Worm (Caenorhabditis elegans): ENCODE results near the gene ifet-1.
A peak's percentile ranks its signal among the peaks of the same experiment; 100 is the strongest.

The ifet-1 gene

ce11 chrIII:4498938-4499337, 24.0 kb upstream of the ifet-1 start, which contains the start of the genes C07G2.5 and atf-7:
Gene C07G2.5 (minus strand): TSS chrIII:4499038.
Gene atf-7 (minus strand): TSS chrIII:4499045.
- peak; percentile 85 for TF ChIP-seq ama-1 (optimal IDR thresholded peaks at IDR 0.05)
- TF ChIP-seq vab-7 (GFP tag; IDR thresholded peaks at IDR 0.05) = no peak

ce11 chrIII:4496085-4496484, 21.1 kb upstream of the ifet-1 start:
- TF ChIP-seq nhr-77 (tag; optimal IDR thresholded peaks at IDR 0.05) (peak; percentile 55), tag-97 (GFP tag; IDR thresholded peaks at IDR 0.05) (no peak), zip-11 (GFP tag; IDR thresholded peaks at IDR 0.05) (no peak), dmd-9 (GFP tag; IDR thresholded peaks at IDR 0.05) (no peak), spr-1 (tag; optimal IDR thresholded peaks at IDR 0.05) (no peak), zfp-2 (tag; optimal IDR thresholded peaks at IDR 0.05) (no peak), jun-1 (tag; optimal IDR thresholded peaks at IDR 0.05) (no peak), nhr-10 (tag; optimal IDR thresholded peaks at IDR 0.05) (no peak), ceh-82 (tag; optimal IDR thresholded peaks at IDR 0.05) (no peak), ceh-62 (tag; optimal IDR thresholded peaks at IDR 0.05) (no peak), ceh-32 (tag; optimal IDR thresholded peaks at IDR 0.05; ENCODE audit: poor library complexity) (no peak), ceh-20 (GFP tag; IDR thresholded peaks at IDR 0.05) (0 out of 2 replicates have a peak, but pooled peaks have one; percentile 54), unc-62 (GFP tag; optimal IDR thresholded peaks at IDR 0.05 in 1 of 2) (no peak), unc-62 (tag; optimal IDR thresholded peaks at IDR 0.05) (no peak), T26A8.4 (GFP tag; IDR thresholded peaks at IDR 0.05) (no peak), dmd-8 (GFP tag; IDR thresholded peaks at IDR 0.05) (no peak), lin-15B (tag; optimal IDR thresholded peaks at IDR 0.05) (no peak), lin-29 (GFP tag; IDR thresholded peaks at IDR 0.05) (no peak), ama-1 (optimal IDR thresholded peaks at IDR 0.05) (peak; percentile 61), madf-9 (GFP tag; conservative IDR thresholded peaks at IDR 0.05) (no peak), Y5F2A.4 (GFP tag; optimal IDR thresholded peaks at IDR 0.05) (no peak), dpl-1 (GFP tag; optimal IDR thresholded peaks at IDR 0.05) (no peak), sdz-12 (GFP tag; optimal IDR thresholded peaks at IDR 0.05) (no peak), daf-8 (GFP tag; IDR thresholded peaks at IDR 0.05) (no peak), attf-4 (tag; optimal IDR thresholded peaks at IDR 0.05) (no peak), nhr-48 (tag; optimal IDR thresholded peaks at IDR 0.05) (peak; percentile 88), nhr-76 (tag; optimal IDR thresholded peaks at IDR 0.05) (no peak), arid-1 (GFP tag; conservative IDR thresholded peaks at IDR 0.05) (no peak), tra-1 (GFP tag; IDR thresholded peaks at IDR 0.05) (peak; percentile 61; the same call in 1 of the 2 replicates), lir-3 (tag; optimal IDR thresholded peaks at IDR 0.05) (no peak), daf-12 (tag; optimal IDR thresholded peaks at IDR 0.05) (no peak), nhr-25 (tag; optimal IDR thresholded peaks at IDR 0.05; ENCODE audit: borderline replicate concordance, insufficient read depth) (no peak), ztf-7 (tag; optimal IDR thresholded peaks at IDR 0.05) (peak; percentile 2), mep-1 (tag; optimal IDR thresholded peaks at IDR 0.05) (peak; percentile 58), mdt-29 (GFP tag; IDR thresholded peaks at IDR 0.05) (no peak), php-3 (GFP tag; IDR thresholded peaks at IDR 0.05) (peak; percentile 80; the same call in 1 of the 2 replicates), skn-1 (tag; optimal IDR thresholded peaks at IDR 0.05) (no peak), hmg-1.1 (GFP tag; IDR thresholded peaks at IDR 0.05) (no peak), snpc-4 (tag; optimal IDR thresholded peaks at IDR 0.05) (no peak), fos-1 (tag; optimal IDR thresholded peaks at IDR 0.05) (no peak), ceh-28 (tag; optimal IDR thresholded peaks at IDR 0.05) (no peak), nhr-237 (tag; optimal IDR thresholded peaks at IDR 0.05) (no peak), mxl-3 (GFP tag; optimal IDR thresholded peaks at IDR 0.05) (peak; percentile 46), Y105C5A.15 (GFP tag; IDR thresholded peaks at IDR 0.05) (no peak), unc-39 (tag; optimal IDR thresholded peaks at IDR 0.05) (no peak), D1046.2 (GFP tag; IDR thresholded peaks at IDR 0.05) (no peak), Y75B8A.6 (GFP tag; IDR thresholded peaks at IDR 0.05) (no peak), dve-1 (tag; optimal IDR thresholded peaks at IDR 0.05; ENCODE audit: insufficient read depth) (peak; percentile 93), cey-2 (tag; optimal IDR thresholded peaks at IDR 0.05; ENCODE audit: borderline replicate concordance, insufficient read depth) (peak; percentile 39), ZK337.2 (GFP tag; IDR thresholded peaks at IDR 0.05) (no peak)

Data from whole organism, L4 larva.